Fruit fly (Drosophila melanogaster) whole organism, embryonic: ENCODE measurements around the gene CG12020.

Source experiments
- Adf1 ChIP-seq: fragments of 200-800 bp; sonication (Bioruptor generic); IDR thresholded peaks from 2 replicates; pipeline ENCODE4 v1.3.6; 2022; ENCODE audit warnings: missing biosample characterization, missing genetic modification characterization
- Awh ChIP-seq: fragments of 200-800 bp; sonication (Bioruptor generic); IDR thresholded peaks from 2 replicates; pipeline ENCODE4, ENCODE4 v1.3.6; 2022; ENCODE audit warnings: missing biosample characterization, missing genetic modification characterization
- CG13775 ChIP-seq: fragments of 200-800 bp; sonication (Bioruptor generic); optimal IDR thresholded peaks from 3 replicates; lab custom pipeline; 2017; ENCODE audit warnings: missing biosample characterization, mild to moderate bottlenecking, missing genetic modification characterization
- Deaf1 ChIP-seq: fragments of 200-800 bp; optimal IDR thresholded peaks from 3 replicates; lab custom pipeline; 2019; ENCODE audit warnings: missing biosample characterization, mild to moderate bottlenecking, missing genetic modification characterization, moderate library complexity
- Drgx ChIP-seq: fragments of 200-800 bp; sonication (Bioruptor generic); IDR thresholded peaks from 2 replicates; pipeline ENCODE4 v1.3.6; 2022; ENCODE audit warnings: missing biosample characterization, missing genetic modification characterization
- H2.0 ChIP-seq: fragments of 200-800 bp; sonication (Bioruptor generic); IDR thresholded peaks from 2 replicates; pipeline ENCODE4 v1.3.6; 2022; ENCODE audit warnings: missing biosample characterization, missing genetic modification characterization
- prd ChIP-seq, 3 experiments: fragments of >200 bp in 2 of 3; fragments of 200-800 bp in 1 of 3; sonication (Bioruptor generic) in 1 of 3; optimal IDR thresholded peaks in 2 of 3; IDR thresholded peaks in 1 of 3; 2 replicates in 2 of 3; 3 replicates in 1 of 3; pipeline versions ENCODE4 v1.3.6 to Lab custom; 2017 to 2022; ENCODE audit warnings: missing biosample characterization in 1 of 3, missing genetic modification characterization in 1 of 3
- slbo ChIP-seq: fragments of 200-800 bp; sonication (Bioruptor generic); IDR thresholded peaks from 2 replicates; pipeline ENCODE4 v1.3.6; 2022; ENCODE audit warnings: missing biosample characterization, missing genetic modification characterization
- wek ChIP-seq: fragments of 200-800 bp; sonication (Bioruptor generic); optimal IDR thresholded peaks from 3 replicates; lab custom pipeline; 2018; ENCODE audit warnings: missing biosample characterization, mild to moderate bottlenecking, missing genetic modification characterization, moderate library complexity

Gene CG12020

DNA sequence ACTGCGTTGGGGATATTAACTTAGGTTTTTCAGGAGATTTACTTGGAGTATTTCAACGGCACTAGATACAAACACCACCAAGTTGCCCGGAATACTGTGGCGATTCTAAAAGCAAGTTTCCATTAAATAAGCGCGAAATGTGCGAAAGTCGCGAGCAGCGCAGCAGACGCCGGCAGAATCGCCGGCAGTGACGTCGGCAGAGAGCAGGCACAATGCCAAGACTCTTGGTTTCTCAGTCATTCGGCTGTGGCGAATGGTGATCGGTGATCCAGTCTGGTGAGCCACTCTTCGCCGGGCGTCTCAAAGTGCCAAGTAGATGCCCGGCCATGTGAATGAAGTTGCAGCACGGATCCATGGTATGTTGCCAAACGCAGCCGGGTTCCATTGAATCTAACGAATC, 38.0 kb downstream of the CG12020 start, which contains the start of gene Cpr62Bb:
Cpr62Bb (minus strand) TSS at position 101 of the 400 bp plus-strand sequence.
- no peak for TF ChIP-seq H2.0 (GFP tag; lab: Robert Waterston, UW)
- TF ChIP-seq Adf1 = peak; percentile 10; the same call in 1 of the 2 replicates

DNA sequence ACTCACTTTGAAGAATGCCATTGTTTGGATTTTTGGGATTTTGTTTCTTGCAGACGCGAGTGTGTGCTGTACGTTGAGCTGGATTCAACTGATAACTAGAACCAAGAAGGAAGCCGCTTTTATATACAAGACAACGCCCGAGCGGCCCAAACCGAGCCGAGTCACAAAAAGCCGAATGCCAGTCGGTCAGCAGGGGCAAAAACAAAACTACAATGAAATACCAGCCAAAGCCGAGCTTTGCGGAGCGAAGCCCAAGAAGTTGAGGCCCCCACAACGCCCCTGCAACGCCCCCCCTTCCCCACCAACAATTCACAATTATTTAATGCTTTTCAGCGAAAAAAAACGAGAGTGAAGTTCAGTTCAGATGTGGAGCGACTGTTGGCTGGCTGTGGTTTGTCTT, 44.9 kb downstream of the CG12020 start, which contains the start of gene Cpr62Bc:
Cpr62Bc (minus strand) TSS at position 101 of the 400 bp plus-strand sequence.
- TF ChIP-seq CG13775 (GFP tag; lab: Kevin White, UChicago) (no peak), wek (GFP tag; lab: Kevin White, UChicago) (no peak), Deaf1 (peak; percentile 80)

- TF ChIP-seq Awh (GFP tag; lab: Robert Waterston, UW) (no peak), slbo (GFP tag; lab: Robert Waterston, UW) (0 out of 2 replicates have a peak, but pooled peaks have one; percentile 14), Drgx (GFP tag; lab: Robert Waterston, UW) (peak; percentile 86), prd (optimal IDR thresholded peaks at IDR 0.05; lab: Kevin White, UChicago) (no peak), prd (GFP tag; IDR thresholded peaks at IDR 0.05; lab: Robert Waterston, UW) (0 out of 3 replicates have a peak, but pooled peaks have one; percentile 8)
Measured at dm6 chr3L:1844600-1844999, 47.5 kb downstream of the CG12020 start.
